Fruit fly (Drosophila melanogaster): ENCODE data around the gene rt.

dm6 chr3L:11582097-11582496, 5.5 kb downstream of the rt start, which contains the start of gene CG33269:
- TF ChIP-seq insv (optimal IDR thresholded peaks at IDR 0.05) (no peak), Sin3A (optimal IDR thresholded peaks at IDR 0.05) (no peak), Myc (optimal IDR thresholded peaks at IDR 0.05) (no peak), h (optimal IDR thresholded peaks at IDR 0.05) (no peak), psq (optimal IDR thresholded peaks at IDR 0.05) (no peak), ttk (optimal IDR thresholded peaks at IDR 0.05) (no peak)

Measured in Kc167 (cell line).